In genomic region chr3R:19889603-19890187, dm6 we compare ENCODE assay signal across 6 fruit fly cellular contexts.
TF ChIP-seq lines count a peak whose summit lies in the region.

No protein-coding gene starts in this region.

- TF ChIP-seq CTCF in whole organism, embryonic (GFP tag; optimal IDR thresholded peaks at IDR 0.05; lab: Kevin White, UChicago): peak; percentile 47

TF ChIP-seq in whole organism, 6 proteins besides CTCF, POLR2A, EP300 and RAD21:
- TF ChIP-seq Dll (optimal IDR thresholded peaks at IDR 0.05; lab: Kevin White, UChicago) (peak; percentile 82), usp (GFP tag; optimal IDR thresholded peaks at IDR 0.05; lab: Kevin White, UChicago) (no peak)
TF ChIP-seq in whole organism: peak in this region for 1.

TF ChIP-seq in whole organism, adult, 20 proteins besides CTCF, POLR2A, EP300 and RAD21:
- no peak for TF ChIP-seq ovo (GFP tag; optimal IDR thresholded peaks at IDR 0.05; lab: Kevin White, UChicago)
- peak; percentile 8 for TF ChIP-seq CG7101 (tag; optimal IDR thresholded peaks at IDR 0.05; lab: Kevin White, UChicago)
- TF ChIP-seq Crg-1 (GFP tag; optimal IDR thresholded peaks at IDR 0.05; lab: Kevin White, UChicago): no peak
- no peak for TF ChIP-seq Mnt (GFP tag; optimal IDR thresholded peaks at IDR 0.05; lab: Kevin White, UChicago)
- TF ChIP-seq CG5204 (GFP tag; optimal IDR thresholded peaks at IDR 0.05; lab: Kevin White, UChicago): no peak
- TF ChIP-seq CG12768 (GFP tag; optimal IDR thresholded peaks at IDR 0.05; lab: Kevin White, UChicago): peak; percentile 12
- no peak for TF ChIP-seq CG11617 (GFP tag; optimal IDR thresholded peaks at IDR 0.05; lab: Kevin White, UChicago)
- TF ChIP-seq CG14711 (tag; optimal IDR thresholded peaks at IDR 0.05; lab: Kevin White, UChicago): peak; percentile 52
- TF ChIP-seq tj (GFP tag; optimal IDR thresholded peaks at IDR 0.05; lab: Kevin White, UChicago): no peak
- TF ChIP-seq kay (GFP tag; lab: Kevin White, UChicago; ENCODE audit: borderline replicate concordance): no peak
- TF ChIP-seq CG33017 (tag; optimal IDR thresholded peaks at IDR 0.05; lab: Kevin White, UChicago): peak; percentile 15
- TF ChIP-seq pad (GFP tag; optimal IDR thresholded peaks at IDR 0.05; lab: Kevin White, UChicago): no peak

TF ChIP-seq in whole organism, embryonic, 481 proteins besides CTCF, POLR2A, EP300 and RAD21 (continues in another document):
- TF ChIP-seq B-H2 (GFP tag; optimal IDR thresholded peaks at IDR 0.05; lab: Kevin White, UChicago) (peak; percentile 13), Aef1 (GFP tag; IDR thresholded peaks at IDR 0.05; lab: Robert Waterston, UW) (peak; percentile 58; the same call in 2 of the 3 replicates), CG8388 (GFP tag; optimal IDR thresholded peaks at IDR 0.05; lab: Kevin White, UChicago) (peak; percentile 54), ase (GFP tag; IDR thresholded peaks at IDR 0.05; lab: Robert Waterston, UW) (no peak; the same call in 2 of the 3 replicates), Oaz (GFP tag; IDR thresholded peaks at IDR 0.05; lab: Robert Waterston, UW) (no peak), grn (GFP tag; optimal IDR thresholded peaks at IDR 0.05; lab: Kevin White, UChicago) (no peak), CG1529 (GFP tag; optimal IDR thresholded peaks at IDR 0.05; lab: Kevin White, UChicago) (peak; percentile 24), CG11247 (GFP tag; IDR thresholded peaks at IDR 0.05; lab: Robert Waterston, UW) (peak; percentile 12; the same call in 1 of the 2 replicates), esg (GFP tag; conservative IDR thresholded peaks at IDR 0.05; lab: Robert Waterston, UW) (peak; percentile 53), ERR (GFP tag; optimal IDR thresholded peaks at IDR 0.05; lab: Kevin White, UChicago) (no peak), CG4854 (GFP tag; optimal IDR thresholded peaks at IDR 0.05; lab: Kevin White, UChicago) (no peak), lov (optimal IDR thresholded peaks at IDR 0.05; lab: Kevin White, UChicago) (no peak), lov (GFP tag; IDR thresholded peaks at IDR 0.05; lab: Robert Waterston, UW) (no peak), odd (GFP tag; optimal IDR thresholded peaks at IDR 0.05; lab: Kevin White, UChicago) (peak; percentile 48), unpg (GFP tag; optimal IDR thresholded peaks at IDR 0.05; lab: Kevin White, UChicago) (peak; percentile 74), maf-S (GFP tag; optimal IDR thresholded peaks at IDR 0.05; lab: Kevin White, UChicago) (no peak), vvl (GFP tag; IDR thresholded peaks at IDR 0.05; lab: Robert Waterston, UW) (peak; percentile 50; the same call in 1 of the 2 replicates), ranshi (GFP tag; IDR thresholded peaks at IDR 0.05; lab: Robert Waterston, UW) (no peak; the same call in 1 of the 2 replicates), CkIIα-i1 (GFP tag; IDR thresholded peaks at IDR 0.05; lab: Robert Waterston, UW) (no peak)

TF ChIP-seq in whole organism, prepupa, 60 proteins besides CTCF, POLR2A, EP300 and RAD21:
- TF ChIP-seq CG6276 (GFP tag; optimal IDR thresholded peaks at IDR 0.05; lab: Kevin White, UChicago) (peak; percentile 60), OdsH (GFP tag; optimal IDR thresholded peaks at IDR 0.05; lab: Kevin White, UChicago) (no peak), Met (GFP tag; optimal IDR thresholded peaks at IDR 0.05; lab: Kevin White, UChicago) (no peak), CG11902 (GFP tag; optimal IDR thresholded peaks at IDR 0.05; lab: Kevin White, UChicago) (no peak), lz (GFP tag; optimal IDR thresholded peaks at IDR 0.05; lab: Kevin White, UChicago) (no peak), CG3919 (GFP tag; optimal IDR thresholded peaks at IDR 0.05; lab: Kevin White, UChicago) (no peak), CG6163 (GFP tag; IDR thresholded peaks at IDR 0.05; lab: Robert Waterston, UW) (0 out of 3 replicates have a peak, but pooled peaks have one; percentile 6), CG11762 (GFP tag; optimal IDR thresholded peaks at IDR 0.05; lab: Kevin White, UChicago; ENCODE audit: insufficient read depth) (no peak), Ets96B (tag; optimal IDR thresholded peaks at IDR 0.05; lab: Kevin White, UChicago) (no peak), CG32006 (GFP tag; optimal IDR thresholded peaks at IDR 0.05; lab: Kevin White, UChicago) (peak; percentile 31), Eip78C (GFP tag; lab: Kevin White, UChicago) (peak; percentile 46), CG6808 (GFP tag; optimal IDR thresholded peaks at IDR 0.05; lab: Kevin White, UChicago) (no peak), CG8319 (GFP tag; optimal IDR thresholded peaks at IDR 0.05; lab: Kevin White, UChicago) (no peak), eg (GFP tag; IDR thresholded peaks at IDR 0.05; lab: Robert Waterston, UW) (no peak), fkh (GFP tag; optimal IDR thresholded peaks at IDR 0.05; lab: Kevin White, UChicago) (peak; percentile 68), pdm3 (GFP tag; optimal IDR thresholded peaks at IDR 0.05; lab: Kevin White, UChicago) (no peak), Hr38 (GFP tag; optimal IDR thresholded peaks at IDR 0.05; lab: Kevin White, UChicago) (no peak), fd85E (GFP tag; optimal IDR thresholded peaks at IDR 0.05; lab: Kevin White, UChicago) (no peak), dac (GFP tag; optimal IDR thresholded peaks at IDR 0.05; lab: Kevin White, UChicago) (no peak), achi (GFP tag; optimal IDR thresholded peaks at IDR 0.05; lab: Kevin White, UChicago) (no peak)
TF ChIP-seq in whole organism, prepupa: peak in this region for 5.

TF ChIP-seq in whole organism, pupa, 21 proteins besides CTCF, POLR2A, EP300 and RAD21:
- no peak; the same call in 1 of the 2 replicates for TF ChIP-seq Ets98B (GFP tag; IDR thresholded peaks at IDR 0.05; lab: Robert Waterston, UW)
- no peak for TF ChIP-seq D1 (tag; optimal IDR thresholded peaks at IDR 0.05; lab: Kevin White, UChicago)
- TF ChIP-seq CG4496 (GFP tag; IDR thresholded peaks at IDR 0.05; lab: Robert Waterston, UW): 0 out of 3 replicates have a peak, but pooled peaks have one; percentile 7
- no peak for TF ChIP-seq CG13204 (GFP tag; optimal IDR thresholded peaks at IDR 0.05; lab: Kevin White, UChicago)
- TF ChIP-seq EcR (GFP tag; optimal IDR thresholded peaks at IDR 0.05; lab: Kevin White, UChicago): no peak
- peak; percentile 16 for TF ChIP-seq CG8159 (tag; optimal IDR thresholded peaks at IDR 0.05; lab: Kevin White, UChicago)
- TF ChIP-seq CG32121 (GFP tag; IDR thresholded peaks at IDR 0.05; lab: Robert Waterston, UW): no peak
- no peak for TF ChIP-seq CG9948 (tag; optimal IDR thresholded peaks at IDR 0.05; lab: Kevin White, UChicago)
- TF ChIP-seq CG17806 (tag; optimal IDR thresholded peaks at IDR 0.05; lab: Kevin White, UChicago): no peak
- TF ChIP-seq gl (tag; optimal IDR thresholded peaks at IDR 0.05; lab: Kevin White, UChicago): no peak
- peak; percentile 65 for TF ChIP-seq CG14655 (GFP tag; optimal IDR thresholded peaks at IDR 0.05; lab: Kevin White, UChicago)
- TF ChIP-seq CG34367 (tag; optimal IDR thresholded peaks at IDR 0.05; lab: Kevin White, UChicago): no peak
- TF ChIP-seq Pif1B (GFP tag; optimal IDR thresholded peaks at IDR 0.05; lab: Kevin White, UChicago): no peak
- no peak for TF ChIP-seq Pif1A (GFP tag; optimal IDR thresholded peaks at IDR 0.05; lab: Kevin White, UChicago)
- TF ChIP-seq CG15710 (tag; optimal IDR thresholded peaks at IDR 0.05; lab: Kevin White, UChicago): no peak
- no peak for TF ChIP-seq fd96Ca (GFP tag; IDR thresholded peaks at IDR 0.05; lab: Robert Waterston, UW)
- no peak for TF ChIP-seq Snoo (tag; optimal IDR thresholded peaks at IDR 0.05; lab: Kevin White, UChicago)
- TF ChIP-seq CG12605 (GFP tag; IDR thresholded peaks at IDR 0.05; lab: Robert Waterston, UW): no peak
- TF ChIP-seq CG8301 (tag; optimal IDR thresholded peaks at IDR 0.05; lab: Kevin White, UChicago): peak; percentile 52
- no peak for TF ChIP-seq rn (GFP tag; IDR thresholded peaks at IDR 0.05; lab: Robert Waterston, UW)
- no peak for TF ChIP-seq CG10348 (GFP tag; IDR thresholded peaks at IDR 0.05; lab: Robert Waterston, UW)

TF ChIP-seq in whole organism, wandering third instar larva, 38 proteins besides CTCF, POLR2A, EP300 and RAD21:
- TF ChIP-seq HLH106 (tag; optimal IDR thresholded peaks at IDR 0.05; lab: Kevin White, UChicago) (no peak), dl (GFP tag; optimal IDR thresholded peaks at IDR 0.05; lab: Kevin White, UChicago; ENCODE audit: insufficient read depth in 1 of 2, partially characterized antibody in 2 of 2) (peak; percentile 56 to 70), Dif (GFP tag; optimal IDR thresholded peaks at IDR 0.05; lab: Kevin White, UChicago; ENCODE audit: partially characterized antibody) (peak; percentile 78), fru (GFP tag; optimal IDR thresholded peaks at IDR 0.05; lab: Kevin White, UChicago) (peak; percentile 13)
TF ChIP-seq in whole organism, wandering third instar larva: peak in this region for 3.
